Fruit fly (Drosophila melanogaster): ENCODE results near the gene Sfp24F.
A peak's percentile ranks its signal among the peaks of the same experiment; 100 is the strongest.

The Sfp24F gene

dm6 chr2L:4440881-4441737 is 751 bp downstream of the Sfp24F start, which contains the start of gene CG15431 (continued):
- TF ChIP-seq luna (GFP tag; optimal IDR thresholded peaks at IDR 0.05) = no peak
- TF ChIP-seq CG6854 (GFP tag; optimal IDR thresholded peaks at IDR 0.05) = peak; percentile 51
- no peak for TF ChIP-seq CG33557 (GFP tag; optimal IDR thresholded peaks at IDR 0.05)
- no peak for TF ChIP-seq CG11696 (GFP tag; IDR thresholded peaks at IDR 0.05)
- no peak for TF ChIP-seq Dref (GFP tag; IDR thresholded peaks at IDR 0.05)
- peak; percentile 65 for TF ChIP-seq ewg (GFP tag; optimal IDR thresholded peaks at IDR 0.05)
- TF ChIP-seq dysf (GFP tag; IDR thresholded peaks at IDR 0.05) = peak; percentile 70
- peak; percentile 47 for TF ChIP-seq dpn (GFP tag; optimal IDR thresholded peaks at IDR 0.05)
- TF ChIP-seq chn (GFP tag; optimal IDR thresholded peaks at IDR 0.05) = peak; percentile 14
- TF ChIP-seq Meics (GFP tag; optimal IDR thresholded peaks at IDR 0.05) = peak; percentile 77
- peak; percentile 37 for TF ChIP-seq CG6683 (GFP tag; optimal IDR thresholded peaks at IDR 0.05)
- TF ChIP-seq Atf6 (GFP tag; IDR thresholded peaks at IDR 0.05) = peak; percentile 80
- peak; percentile 55; the same call in 1 of the 2 replicates for TF ChIP-seq Ada2b (GFP tag; IDR thresholded peaks at IDR 0.05)
- TF ChIP-seq CG30403 (GFP tag; optimal IDR thresholded peaks at IDR 0.05) = peak; percentile 55
- TF ChIP-seq CG12299 (tag; optimal IDR thresholded peaks at IDR 0.05) = peak; percentile 56
- no peak for TF ChIP-seq sim (GFP tag; IDR thresholded peaks at IDR 0.05)
- TF ChIP-seq caup (GFP tag; optimal IDR thresholded peaks at IDR 0.05; ENCODE audit: severe bottlenecking) = peak; percentile 70
- peak; percentile 67 for TF ChIP-seq ATbp (GFP tag; optimal IDR thresholded peaks at IDR 0.05)
- no peak for TF ChIP-seq sens-2 (GFP tag; IDR thresholded peaks at IDR 0.05)
- TF ChIP-seq MTF-1 (GFP tag; optimal IDR thresholded peaks at IDR 0.05; ENCODE audit: borderline replicate concordance) = no peak
- TF ChIP-seq cas (GFP tag; IDR thresholded peaks at IDR 0.05) = no peak
- TF ChIP-seq CG7786 (GFP tag; optimal IDR thresholded peaks at IDR 0.05) = peak; percentile 13
- TF ChIP-seq ken (GFP tag; IDR thresholded peaks at IDR 0.05) = 0 out of 3 replicates have a peak, but pooled peaks have one; percentile 42
- TF ChIP-seq CG12219 (GFP tag; optimal IDR thresholded peaks at IDR 0.05) = no peak
- TF ChIP-seq eve (GFP tag; optimal IDR thresholded peaks at IDR 0.05) = no peak
- peak; percentile 66 for TF ChIP-seq HHEX (GFP tag; optimal IDR thresholded peaks at IDR 0.05)
- TF ChIP-seq CG2120 (GFP tag; optimal IDR thresholded peaks at IDR 0.05) = peak; percentile 75
- TF ChIP-seq CG1024 (GFP tag; IDR thresholded peaks at IDR 0.05) = 0 out of 2 replicates have a peak, but pooled peaks have one; percentile 40
- no peak for TF ChIP-seq CG5953 (GFP tag; IDR thresholded peaks at IDR 0.05)

dm6 chr2L:4437487-4437886 is 4.4 kb downstream of the Sfp24F start, which contains the start of gene CG43056:
CG43056 (plus strand) TSS chr2L:4437787.
- TF ChIP-seq caup (GFP tag; optimal IDR thresholded peaks at IDR 0.05; ENCODE audit: severe bottlenecking) = no peak
- TF ChIP-seq scrt (GFP tag; optimal IDR thresholded peaks at IDR 0.05) = peak; percentile 13

DNA sequence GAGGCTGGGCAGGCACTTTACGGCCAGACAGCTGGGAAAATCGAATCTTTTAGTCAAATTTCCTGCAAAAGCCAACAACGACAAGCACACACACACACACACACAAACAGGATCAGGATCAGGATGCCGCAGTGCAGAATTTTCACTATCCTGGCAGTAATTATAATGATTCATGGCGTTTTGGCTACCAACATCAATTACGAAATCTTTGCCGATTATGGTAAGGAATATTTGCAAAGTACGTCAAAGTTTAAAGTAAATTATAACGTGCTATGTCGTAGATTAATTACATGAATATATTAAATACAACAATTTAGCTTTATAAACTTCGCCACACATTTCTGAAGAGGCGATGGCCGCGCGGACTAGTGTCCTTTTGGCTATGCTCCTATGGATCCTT is 8.3 kb downstream of the Sfp24F start, which contains the start of the genes CG34177 and CG34178:
TSS of gene CG34177 (plus strand) at position 301 of the 400 bp plus-strand sequence.
TSS of gene CG34178 (plus strand) at position 301 of the 400 bp plus-strand sequence.
- TF ChIP-seq CG6689 (GFP tag; IDR thresholded peaks at IDR 0.05) (no peak), pfk (GFP tag; optimal IDR thresholded peaks at IDR 0.05) (no peak), CG13287 (GFP tag; IDR thresholded peaks at IDR 0.05; ENCODE audit: partially characterized antibody) (no peak), CG1792 (GFP tag; optimal IDR thresholded peaks at IDR 0.05) (no peak), CG43689 (GFP tag; IDR thresholded peaks at IDR 0.05) (no peak), sens-2 (GFP tag; IDR thresholded peaks at IDR 0.05) (no peak), CG9727 (GFP tag; optimal IDR thresholded peaks at IDR 0.05) (no peak), Rx (GFP tag; IDR thresholded peaks at IDR 0.05) (no peak)

All from whole organism, embryonic.